Fruit fly (Drosophila melanogaster) whole organism, embryonic: ENCODE results near the gene CG15549.

ENCODE experiments used
- ATbp ChIP-seq: fragments of 200-800 bp; sonication (Bioruptor generic); optimal IDR thresholded peaks from 2 replicates; lab custom pipeline; 2017; ENCODE audit warnings: missing biosample characterization, mild to moderate bottlenecking, missing genetic modification characterization, missing genetic modification reagents
- CG10321 ChIP-seq: fragments of 200-800 bp; sonication (Bioruptor generic); IDR thresholded peaks from 2 replicates; pipeline ENCODE4 v1.3.6; 2022; ENCODE audit warnings: missing biosample characterization, missing genetic modification characterization
- CG11085 ChIP-seq: fragments of 200-800 bp; sonication (Bioruptor generic); IDR thresholded peaks from 2 replicates; pipeline ENCODE4 v1.3.6; 2022; ENCODE audit warnings: missing biosample characterization, missing genetic modification characterization
- CG12071 ChIP-seq: fragments of 200-800 bp; sonication (Bioruptor generic); optimal IDR thresholded peaks from 3 replicates; lab custom pipeline; 2018; ENCODE audit warnings: missing biosample characterization, mild to moderate bottlenecking, missing genetic modification characterization
- CG14441 ChIP-seq: fragments of 200-800 bp; sonication (Bioruptor generic); IDR thresholded peaks from 2 replicates; pipeline ENCODE4 v1.3.6; 2022; ENCODE audit warnings: missing biosample characterization, missing genetic modification characterization
- CG15696 ChIP-seq: fragments of 200-800 bp; sonication (Bioruptor generic); optimal IDR thresholded peaks from 2 replicates; lab custom pipeline; 2019; ENCODE audit warnings: missing biosample characterization, mild to moderate bottlenecking, missing genetic modification characterization, moderate library complexity
- CG16813 ChIP-seq: fragments of 200-800 bp; sonication (Bioruptor generic); IDR thresholded peaks from 3 replicates; pipeline ENCODE4 v1.3.6; 2022; ENCODE audit warnings: missing biosample characterization, missing genetic modification characterization; ENCODE audit not compliant: partially characterized antibody
- CG1832 ChIP-seq: fragments of 200-800 bp; sonication (Bioruptor generic); optimal IDR thresholded peaks from 2 replicates; lab custom pipeline; 2017; ENCODE audit warnings: missing biosample characterization, mild to moderate bottlenecking, missing genetic modification characterization, inconsistent platforms
- CG18599 ChIP-seq: fragments of 200-800 bp; sonication (Bioruptor generic); optimal IDR thresholded peaks from 3 replicates; lab custom pipeline; 2017; ENCODE audit warnings: missing biosample characterization, missing genetic modification characterization, mild to moderate bottlenecking, moderate library complexity, missing genetic modification reagents
- CG31224 ChIP-seq: fragments of 200-800 bp; sonication (Bioruptor generic); IDR thresholded peaks from 2 replicates; pipeline ENCODE4 v1.3.6; 2022; ENCODE audit warnings: missing biosample characterization, missing genetic modification characterization
- CG34224 ChIP-seq: fragments of 200-800 bp; sonication (Bioruptor generic); IDR thresholded peaks from 3 replicates; pipeline ENCODE4 v1.3.6; 2022; ENCODE audit warnings: missing biosample characterization, missing genetic modification characterization; ENCODE audit not compliant: partially characterized antibody
- CG34422 ChIP-seq: fragments of 200-800 bp; sonication (Bioruptor generic); IDR thresholded peaks from 3 replicates; pipeline ENCODE4 v1.3.6; 2022; ENCODE audit warnings: missing biosample characterization, missing genetic modification characterization
- CG3847 ChIP-seq: fragments of 200-800 bp; sonication (Bioruptor generic); IDR thresholded peaks from 2 replicates; pipeline ENCODE4 v1.3.6; 2022; ENCODE audit warnings: missing biosample characterization, missing genetic modification characterization
- CG42726 ChIP-seq: fragments of 200-800 bp; sonication (Bioruptor generic); IDR thresholded peaks from 2 replicates; pipeline ENCODE4 v1.3.6; 2022; ENCODE audit warnings: missing biosample characterization, missing genetic modification characterization; ENCODE audit not compliant: partially characterized antibody
- CG43689 ChIP-seq: fragments of 200-800 bp; sonication (Bioruptor generic); IDR thresholded peaks from 2 replicates; pipeline ENCODE4 v1.3.6; 2022; ENCODE audit warnings: missing biosample characterization, missing genetic modification characterization
- CG4707 ChIP-seq: fragments of 200-800 bp; sonication (Bioruptor generic); optimal IDR thresholded peaks from 2 replicates; lab custom pipeline; 2018; ENCODE audit warnings: missing biosample characterization, mild to moderate bottlenecking, missing genetic modification characterization, moderate library complexity
- CG6272 ChIP-seq: fragments of 200-800 bp; sonication (Bioruptor generic); IDR thresholded peaks from 2 replicates; pipeline ENCODE4 v1.3.6; 2022; ENCODE audit warnings: missing biosample characterization, missing genetic modification characterization
- CG6791 ChIP-seq: fragments of 200-800 bp; sonication (Bioruptor generic); IDR thresholded peaks from 3 replicates; pipeline ENCODE4 v1.3.6; 2022; ENCODE audit warnings: missing biosample characterization, missing genetic modification characterization; ENCODE audit not compliant: partially characterized antibody
- CG7928 ChIP-seq: fragments of 200-800 bp; sonication (Bioruptor generic); optimal IDR thresholded peaks from 2 replicates; lab custom pipeline; 2017; ENCODE audit warnings: missing biosample characterization, mild to moderate bottlenecking, missing genetic modification characterization
- CG8944 ChIP-seq: fragments of 200-800 bp; sonication (Bioruptor generic); optimal IDR thresholded peaks from 3 replicates; lab custom pipeline; 2016; ENCODE audit warnings: missing biosample characterization, missing genetic modification characterization
- CG9876 ChIP-seq: fragments of 200-800 bp; sonication (Bioruptor generic); optimal IDR thresholded peaks from 2 replicates; lab custom pipeline; 2016; ENCODE audit warnings: missing biosample characterization, missing genetic modification characterization
- Dbx ChIP-seq: fragments of 200-800 bp; sonication (Bioruptor generic); IDR thresholded peaks from 3 replicates; pipeline ENCODE4 v1.3.6; 2022; ENCODE audit warnings: missing biosample characterization, missing genetic modification characterization
- Dek ChIP-seq: fragments of 200-800 bp; sonication (Bioruptor generic); optimal IDR thresholded peaks from 3 replicates; lab custom pipeline; 2019; ENCODE audit warnings: missing biosample characterization, mild to moderate bottlenecking, missing genetic modification characterization, moderate library complexity
- GATAe ChIP-seq: fragments of 200-800 bp; sonication (Bioruptor generic); conservative IDR thresholded peaks from 2 replicates; pipeline ENCODE4 v1.3.6; 2022; ENCODE audit warnings: missing biosample characterization, missing genetic modification characterization
- HLH4C ChIP-seq: fragments of 200-800 bp; sonication (Bioruptor generic); IDR thresholded peaks from 3 replicates; pipeline ENCODE4 v1.3.6; 2022; ENCODE audit warnings: missing biosample characterization, missing genetic modification characterization; ENCODE audit not compliant: partially characterized antibody
- Hmr ChIP-seq: fragments of 200-800 bp; sonication (Bioruptor generic); optimal IDR thresholded peaks from 3 replicates; lab custom pipeline; 2017; ENCODE audit warnings: mild to moderate bottlenecking, missing biosample characterization, missing genetic modification reagents, missing genetic modification characterization
- Kr ChIP-seq: fragments of 200-800 bp; sonication (Bioruptor generic); optimal IDR thresholded peaks from 2 replicates; lab custom pipeline; 2017; ENCODE audit warnings: missing biosample characterization, mild to moderate bottlenecking, missing genetic modification characterization
- Med ChIP-seq: fragments of 200-800 bp; sonication (Bioruptor generic); peaks from one replicate; lab custom pipeline; 2016; ENCODE audit warnings: missing biosample characterization, missing genetic modification characterization, mild to moderate bottlenecking, inconsistent platforms, moderate library complexity
- Oaz ChIP-seq: fragments of 200-800 bp; sonication (Bioruptor generic); IDR thresholded peaks from 2 replicates; pipeline ENCODE4 v1.3.6; 2022; ENCODE audit warnings: missing biosample characterization, missing genetic modification characterization
- Ptx1 ChIP-seq: fragments of 200-800 bp; sonication (Bioruptor generic); IDR thresholded peaks from 2 replicates; pipeline ENCODE4 v1.3.6; 2022; ENCODE audit warnings: missing biosample characterization, missing genetic modification characterization
- cg ChIP-seq: fragments of 200-800 bp; sonication (Bioruptor generic); optimal IDR thresholded peaks from 3 replicates; lab custom pipeline; 2019; ENCODE audit warnings: missing biosample characterization, mild to moderate bottlenecking, missing genetic modification characterization, moderate library complexity
- jumu ChIP-seq: fragments of 200-800 bp; sonication (Bioruptor generic); optimal IDR thresholded peaks from 3 replicates; lab custom pipeline; 2016; ENCODE audit warnings: missing biosample characterization, missing genetic modification characterization
- kni ChIP-seq: fragments of 200-800 bp; sonication (Bioruptor generic); optimal IDR thresholded peaks from 3 replicates; lab custom pipeline; 2017; ENCODE audit warnings: mild to moderate bottlenecking, missing biosample characterization, missing genetic modification reagents, missing genetic modification characterization
- knrl ChIP-seq: fragments of 200-800 bp; sonication (Bioruptor generic); IDR thresholded peaks from 3 replicates; pipeline ENCODE4 v1.3.6; 2022; ENCODE audit warnings: missing biosample characterization, missing genetic modification characterization; ENCODE audit not compliant: partially characterized antibody
- mirr ChIP-seq: fragments of 200-800 bp; sonication (Bioruptor generic); optimal IDR thresholded peaks from 3 replicates; lab custom pipeline; 2018; ENCODE audit warnings: missing biosample characterization, mild to moderate bottlenecking, missing genetic modification characterization
- nerfin-1 ChIP-seq: fragments of 200-800 bp; sonication (Bioruptor generic); optimal IDR thresholded peaks from 3 replicates; lab custom pipeline; 2019; ENCODE audit warnings: missing biosample characterization, mild to moderate bottlenecking, missing genetic modification characterization, moderate library complexity
- prd ChIP-seq, 3 experiments: fragments of >200 bp in 2 of 3; fragments of 200-800 bp in 1 of 3; sonication (Bioruptor generic) in 1 of 3; optimal IDR thresholded peaks in 2 of 3; IDR thresholded peaks in 1 of 3; 2 replicates in 2 of 3; 3 replicates in 1 of 3; pipeline versions ENCODE4 v1.3.6 to Lab custom; 2017 to 2022; ENCODE audit warnings: missing biosample characterization in 1 of 3, missing genetic modification characterization in 1 of 3
- rib ChIP-seq: fragments of 200-800 bp; sonication (Bioruptor generic); IDR thresholded peaks from 2 replicates; pipeline ENCODE4 v1.3.6; 2022; ENCODE audit warnings: missing biosample characterization, missing genetic modification characterization
- sd ChIP-seq: fragments of 200-800 bp; sonication (Bioruptor generic); optimal IDR thresholded peaks from 3 replicates; lab custom pipeline; 2018; ENCODE audit warnings: missing biosample characterization, mild to moderate bottlenecking, missing genetic modification characterization, moderate library complexity
- seq ChIP-seq: fragments of 200-800 bp; sonication (Bioruptor generic); IDR thresholded peaks from 2 replicates; pipeline ENCODE4 v1.3.6; 2022; ENCODE audit warnings: missing biosample characterization, missing genetic modification characterization
- sob ChIP-seq: fragments of 200-800 bp; sonication (Bioruptor generic); IDR thresholded peaks from 2 replicates; pipeline ENCODE4 v1.3.6; 2022; ENCODE audit warnings: missing biosample characterization, missing genetic modification characterization
- sqz ChIP-seq: fragments of 200-800 bp; sonication (Bioruptor generic); optimal IDR thresholded peaks from 3 replicates; lab custom pipeline; 2018; ENCODE audit warnings: missing biosample characterization, mild to moderate bottlenecking, missing genetic modification characterization
- stc ChIP-seq: fragments of 200-800 bp; sonication (Bioruptor generic); IDR thresholded peaks from 2 replicates; pipeline ENCODE4 v1.3.6; 2022; ENCODE audit warnings: missing biosample characterization, missing genetic modification characterization
- sug ChIP-seq: fragments of 200-800 bp; optimal IDR thresholded peaks from 2 replicates; lab custom pipeline; 2019; ENCODE audit warnings: missing biosample characterization, mild to moderate bottlenecking, missing genetic modification characterization, moderate library complexity
- trem ChIP-seq: fragments of 200-800 bp; optimal IDR thresholded peaks from 3 replicates; lab custom pipeline; 2019; ENCODE audit warnings: missing biosample characterization, mild to moderate bottlenecking, missing genetic modification characterization, moderate library complexity
- unpg ChIP-seq: fragments of 200-800 bp; sonication (Bioruptor generic); optimal IDR thresholded peaks from 3 replicates; lab custom pipeline; 2018; ENCODE audit warnings: missing biosample characterization, mild to moderate bottlenecking, missing genetic modification characterization, moderate library complexity
- vvl ChIP-seq: fragments of 200-800 bp; sonication (Bioruptor generic); IDR thresholded peaks from 2 replicates; pipeline ENCODE4 v1.3.6; 2022; ENCODE audit warnings: missing biosample characterization, missing genetic modification characterization
- yki ChIP-seq: fragments of >200 bp; optimal IDR thresholded peaks from 3 replicates; lab custom pipeline; 2018
- zf30C ChIP-seq: fragments of 200-800 bp; sonication (Bioruptor generic); optimal IDR thresholded peaks from 3 replicates; lab custom pipeline; 2018; ENCODE audit warnings: missing biosample characterization, mild to moderate bottlenecking, missing genetic modification characterization

Gene CG15549

dm6 chr3R:30912402-30912801, 23.9 kb downstream of the CG15549 start, which contains the start of gene Ptx1 (continued):
- TF ChIP-seq zf30C (GFP tag; lab: Kevin White, UChicago), result peak; percentile 2
- peak; percentile 20 for TF ChIP-seq CG18599 (GFP tag; lab: Kevin White, UChicago)
- TF ChIP-seq trem (tag; lab: Kevin White, UChicago), result no peak
- TF ChIP-seq rib (GFP tag; lab: Robert Waterston, UW), result 0 out of 2 replicates have a peak, but pooled peaks have one; percentile 31
- TF ChIP-seq GATAe (GFP tag; lab: Robert Waterston, UW), result peak; percentile 96
- TF ChIP-seq mirr (GFP tag; lab: Kevin White, UChicago), result no peak
- TF ChIP-seq Ptx1 (GFP tag; lab: Robert Waterston, UW), result peak; percentile 52
- peak; percentile 88 for TF ChIP-seq sd (tag; lab: Kevin White, UChicago)
- TF ChIP-seq sug (tag; lab: Kevin White, UChicago), result peak; percentile 27
- peak; percentile 58 for TF ChIP-seq cg
- TF ChIP-seq HLH4C (GFP tag; lab: Robert Waterston, UW), result peak; percentile 53; the same call in 1 of the 3 replicates
- TF ChIP-seq ATbp (GFP tag; lab: Kevin White, UChicago), result no peak
- TF ChIP-seq CG6791 (GFP tag; lab: Robert Waterston, UW), result peak; percentile 63; the same call in 2 of the 3 replicates
- TF ChIP-seq Hmr (GFP tag; lab: Kevin White, UChicago), result peak; percentile 26
- TF ChIP-seq CG43689 (GFP tag; lab: Robert Waterston, UW), result no peak
- TF ChIP-seq CG3847 (GFP tag; lab: Robert Waterston, UW), result no peak
- peak; percentile 94 for TF ChIP-seq seq
- TF ChIP-seq nerfin-1 (tag; lab: Kevin White, UChicago), result peak; percentile 83
- TF ChIP-seq stc (GFP tag; lab: Robert Waterston, UW), result 0 out of 2 replicates have a peak, but pooled peaks have one; percentile 46
- peak; percentile 98 for TF ChIP-seq CG10321
- TF ChIP-seq unpg (GFP tag; lab: Kevin White, UChicago), result no peak
- no peak for TF ChIP-seq CG8944 (GFP tag; lab: Kevin White, UChicago)
- TF ChIP-seq knrl, result peak; percentile 55; the same call in 2 of the 3 replicates
- 0 out of 2 replicates have a peak, but pooled peaks have one; percentile 26 for TF ChIP-seq vvl (GFP tag; lab: Robert Waterston, UW)
- TF ChIP-seq CG6272 (GFP tag; lab: Robert Waterston, UW), result no peak; the same call in 1 of the 2 replicates
- no peak for TF ChIP-seq prd (optimal IDR thresholded peaks at IDR 0.05; lab: Kevin White, UChicago)
- TF ChIP-seq prd (GFP tag; IDR thresholded peaks at IDR 0.05; lab: Robert Waterston, UW), result peak; percentile 36; the same call in 1 of the 3 replicates
- no peak for TF ChIP-seq sqz (GFP tag; lab: Kevin White, UChicago)
- TF ChIP-seq CG4707 (GFP tag; lab: Kevin White, UChicago), result no peak
- no peak for TF ChIP-seq jumu (GFP tag; lab: Kevin White, UChicago)
- no peak for TF ChIP-seq CG31224
- TF ChIP-seq CG1832 (GFP tag; lab: Kevin White, UChicago), result peak; percentile 100
- TF ChIP-seq CG34422 (GFP tag; lab: Robert Waterston, UW), result peak; percentile 43; the same call in 1 of the 3 replicates
- TF ChIP-seq CG42726, result peak; percentile 76
- peak; percentile 34 for TF ChIP-seq CG12071 (GFP tag; lab: Kevin White, UChicago)
- peak; percentile 78 for TF ChIP-seq Med
- peak; percentile 5 for TF ChIP-seq kni (GFP tag; lab: Kevin White, UChicago)
- TF ChIP-seq CG15696 (tag; lab: Kevin White, UChicago), result no peak
- no peak for TF ChIP-seq Kr (GFP tag; lab: Kevin White, UChicago)
- peak; percentile 40; the same call in 1 of the 3 replicates for TF ChIP-seq CG16813
- no peak for TF ChIP-seq CG11085
- TF ChIP-seq CG14441, result peak; percentile 35; the same call in 1 of the 2 replicates
- peak; percentile 50; the same call in 2 of the 3 replicates for TF ChIP-seq Dbx (GFP tag; lab: Robert Waterston, UW)
- TF ChIP-seq CG34224, result peak; percentile 63; the same call in 1 of the 3 replicates
- TF ChIP-seq Oaz, result no peak
- TF ChIP-seq CG9876 (GFP tag; lab: Kevin White, UChicago), result peak; percentile 9
- peak; percentile 74 for TF ChIP-seq yki (lab: Kevin White, UChicago)
- TF ChIP-seq Dek (tag; lab: Kevin White, UChicago), result no peak
- TF ChIP-seq CG7928 (GFP tag; lab: Kevin White, UChicago), result no peak
- TF ChIP-seq sob (GFP tag; lab: Robert Waterston, UW), result 0 out of 2 replicates have a peak, but pooled peaks have one; percentile 26
